Fruit fly (Drosophila melanogaster): ENCODE data around the gene CG34250.

The CG34250 gene

DNA sequence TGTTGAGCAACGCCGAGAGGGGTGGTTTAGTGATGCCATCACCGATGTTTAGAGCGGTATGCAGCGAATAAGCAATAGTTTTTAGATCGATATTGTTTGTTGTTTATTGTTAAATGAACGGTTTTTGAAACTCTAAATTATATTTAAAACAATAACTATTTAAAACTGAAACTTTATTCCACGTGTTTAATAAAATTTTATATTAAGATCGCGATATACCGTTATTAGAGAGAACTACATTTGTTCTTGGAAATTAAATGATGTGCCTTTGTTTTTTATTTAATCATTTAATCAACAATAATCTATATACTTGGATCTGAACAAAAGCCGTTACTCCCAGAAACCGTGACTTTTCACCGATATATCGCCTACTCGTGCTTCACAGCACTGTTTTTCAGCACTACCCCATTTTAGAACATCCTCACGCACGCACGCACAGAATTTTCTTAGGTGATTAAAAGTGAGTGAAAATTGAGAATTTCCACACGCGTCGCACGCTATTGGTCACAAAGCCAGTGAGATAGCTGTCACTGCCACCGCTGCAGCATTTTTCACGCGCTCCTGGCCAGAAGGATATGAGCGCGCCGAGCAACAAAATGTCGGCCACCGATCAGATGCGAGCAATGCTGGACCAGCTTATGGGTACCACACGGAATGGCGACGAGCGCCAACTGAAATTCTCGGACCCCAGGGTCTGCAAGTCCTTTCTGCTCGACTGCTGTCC lies 38.0 kb downstream of the CG34250 start, which contains the start of the genes U4-U6-60K and CG7564 (continued):
- TF ChIP-seq CG3163 (GFP tag; optimal IDR thresholded peaks at IDR 0.05) (peak; percentile 14), CG6689 (GFP tag; IDR thresholded peaks at IDR 0.05) (no peak), CG1233 (GFP tag; optimal IDR thresholded peaks at IDR 0.05) (peak; percentile 28), eve (GFP tag; optimal IDR thresholded peaks at IDR 0.05) (no peak), CG4404 (GFP tag; IDR thresholded peaks at IDR 0.05) (peak; percentile 58), Neu2 (GFP tag; optimal IDR thresholded peaks at IDR 0.05; ENCODE audit: borderline replicate concordance) (no peak), sqz (GFP tag; optimal IDR thresholded peaks at IDR 0.05) (no peak), nerfin-2 (GFP tag; IDR thresholded peaks at IDR 0.05; ENCODE audit: partially characterized antibody) (peak; percentile 96), vfl (GFP tag; optimal IDR thresholded peaks at IDR 0.05) (peak; percentile 57), ham (GFP tag; IDR thresholded peaks at IDR 0.05) (no peak), chm (GFP tag; IDR thresholded peaks at IDR 0.05) (no peak), Usf (GFP tag; optimal IDR thresholded peaks at IDR 0.05) (peak; percentile 55), CG10654 (GFP tag; optimal IDR thresholded peaks at IDR 0.05) (peak; percentile 60), dysf (GFP tag; IDR thresholded peaks at IDR 0.05) (peak; percentile 68; the same call in 1 of the 3 replicates), TFAM (GFP tag; optimal IDR thresholded peaks at IDR 0.05) (no peak), hth (optimal IDR thresholded peaks at IDR 0.05) (no peak), bcd (GFP tag; optimal IDR thresholded peaks at IDR 0.05) (peak; percentile 81), run (tag; optimal IDR thresholded peaks at IDR 0.05) (no peak), CkIIα-i1 (GFP tag; IDR thresholded peaks at IDR 0.05) (no peak), CG43689 (GFP tag; IDR thresholded peaks at IDR 0.05) (no peak), insv (GFP tag; optimal IDR thresholded peaks at IDR 0.05) (peak in 1 of 2 experiments; percentile 14), CG7556 (GFP tag; optimal IDR thresholded peaks at IDR 0.05) (peak; percentile 69), CHES-1-like (GFP tag; optimal IDR thresholded peaks at IDR 0.05) (peak; percentile 7), CG6175 (GFP tag; IDR thresholded peaks at IDR 0.05) (no peak), Rx (GFP tag; IDR thresholded peaks at IDR 0.05) (no peak; the same call in 1 of the 2 replicates), tna (GFP tag; IDR thresholded peaks at IDR 0.05; ENCODE audit: partially characterized antibody) (peak; percentile 90), sr (GFP tag; IDR thresholded peaks at IDR 0.05) (no peak), ash1 (GFP tag; optimal IDR thresholded peaks at IDR 0.05) (no peak), Xrp1 (GFP tag; IDR thresholded peaks at IDR 0.05) (peak; percentile 38), CG7372 (GFP tag; IDR thresholded peaks at IDR 0.05) (peak; percentile 44; the same call in 1 of the 2 replicates), chinmo (GFP tag; IDR thresholded peaks at IDR 0.05; ENCODE audit: partially characterized antibody) (peak; percentile 92; the same call in 3 of the 4 replicates), CG31388 (GFP tag; optimal IDR thresholded peaks at IDR 0.05) (no peak), CG18476 (GFP tag; optimal IDR thresholded peaks at IDR 0.05) (peak; percentile 61), crp (GFP tag; optimal IDR thresholded peaks at IDR 0.05) (peak in 1 of 2 experiments; percentile 40), CG2116 (GFP tag; optimal IDR thresholded peaks at IDR 0.05) (peak; percentile 62), CG7928 (GFP tag; optimal IDR thresholded peaks at IDR 0.05) (peak; percentile 45), CG10431 (GFP tag; optimal IDR thresholded peaks at IDR 0.05) (no peak), CG7786 (GFP tag; optimal IDR thresholded peaks at IDR 0.05) (peak; percentile 53), CG11093 (GFP tag; IDR thresholded peaks at IDR 0.05) (no peak), tio (GFP tag; optimal IDR thresholded peaks at IDR 0.05) (no peak), MBD-R2 (GFP tag; IDR thresholded peaks at IDR 0.05) (0 out of 2 replicates have a peak, but pooled peaks have one; percentile 27), CG15269 (tag; optimal IDR thresholded peaks at IDR 0.05) (no peak), CG5953 (GFP tag; IDR thresholded peaks at IDR 0.05) (no peak), CG14965 (GFP tag; optimal IDR thresholded peaks at IDR 0.05; ENCODE audit: borderline replicate concordance) (no peak), grn (GFP tag; optimal IDR thresholded peaks at IDR 0.05) (peak; percentile 65), CG17612 (GFP tag; IDR thresholded peaks at IDR 0.05) (no peak), Dfd (GFP tag; optimal IDR thresholded peaks at IDR 0.05) (no peak), en (GFP tag; optimal IDR thresholded peaks at IDR 0.05) (no peak), Doc3 (GFP tag; IDR thresholded peaks at IDR 0.05; ENCODE audit: partially characterized antibody) (peak; percentile 87), CG11560 (tag; IDR thresholded peaks at IDR 0.05) (no peak)
